Worm (Caenorhabditis elegans) whole organism, young adult: ENCODE measurements around the gene tmem-24.

Experiments
- F23B12.7 ChIP-seq: sonication (generic microtip); optimal IDR thresholded peaks from 2 replicates; lab custom pipeline; 2017; ENCODE audit warnings: missing genetic modification characterization, mild to moderate bottlenecking, missing compliant biosample characterization, antibody characterized with exemption, moderate library complexity; ENCODE audit not compliant: insufficient read depth
- F49E8.2 ChIP-seq: sonication (generic microtip); optimal IDR thresholded peaks from 3 replicates; lab custom pipeline; 2017; ENCODE audit warnings: missing genetic modification characterization, mild to moderate bottlenecking, missing compliant biosample characterization, antibody characterized with exemption, moderate library complexity; ENCODE audit not compliant: insufficient read depth
- athp-1 ChIP-seq: sonication (generic microtip); optimal IDR thresholded peaks from 2 replicates; lab custom pipeline; 2017; ENCODE audit warnings: mild to moderate bottlenecking, missing genetic modification characterization, missing compliant biosample characterization
- efl-1 ChIP-seq: fragments of 150-350 bp; optimal IDR thresholded peaks from 2 replicates; lab custom pipeline; 2014; ENCODE audit warnings: missing biosample characterization, missing genetic modification reagents, missing genetic modification characterization
- lin-35 ChIP-seq, 3 experiments: fragments of 150-350 bp in 2 of 3; sonication (generic microtip) in 1 of 3; optimal IDR thresholded peaks; 2 replicates each; lab custom pipeline; 2014 to 2018; ENCODE audit warnings: missing biosample characterization in 3 of 3, missing genetic modification characterization in 3 of 3, missing genetic modification reagents in 3 of 3
- mes-4 ChIP-seq: sonication (generic microtip); optimal IDR thresholded peaks from 2 replicates; lab custom pipeline; 2016; ENCODE audit warnings: missing genotype, missing genetic modification characterization, missing compliant biosample characterization
- nfya-1 ChIP-seq: sonication (generic microtip); optimal IDR thresholded peaks from 2 replicates; lab custom pipeline; 2017; ENCODE audit warnings: antibody characterized with exemption, missing compliant biosample characterization, missing genetic modification characterization, borderline replicate concordance; ENCODE audit not compliant: insufficient read depth
- nfyb-1 ChIP-seq: fragments of 200-800 bp; sonication (Bioruptor generic); IDR thresholded peaks from 2 replicates; pipeline ENCODE4 v1.3.6; 2022; ENCODE audit warnings: missing genetic modification reagents, missing genetic modification characterization, missing compliant biosample characterization
- pha-4 ChIP-seq: fragments of 150-350 bp; sonication (generic microtip); optimal IDR thresholded peaks from 2 replicates; lab custom pipeline; 2014; ENCODE audit warnings: missing biosample characterization, missing genetic modification reagents, missing genetic modification characterization
- snpc-4 ChIP-seq, 5 experiments: fragments of 150-350 bp in 1 of 5; sonication (generic microtip) in 4 of 5; optimal IDR thresholded peaks; 2 replicates each; lab custom pipeline; 2014 to 2018; ENCODE audit warnings: missing genetic modification characterization in 5 of 5, missing biosample characterization in 3 of 5, antibody characterized with exemption in 2 of 5, mild to moderate bottlenecking in 2 of 5, missing compliant biosample characterization in 2 of 5, missing genotype in 2 of 5, moderate library complexity in 2 of 5, missing genetic modification reagents in 1 of 5

ce11 chrX:3673584-3674108 lies 28.9 kb upstream of the tmem-24 start, which contains the start of gene ceh-63:
- TF ChIP-seq nfya-1 (tag; lab: Kevin White, UChicago) (no peak), snpc-4 (GFP tag; optimal IDR thresholded peaks at IDR 0.05; lab: Kevin White, UChicago) (no peak), snpc-4 (tag; optimal IDR thresholded peaks at IDR 0.05; lab: Kevin White, UChicago) (no peak), athp-1 (tag; lab: Kevin White, UChicago) (no peak), pha-4 (tag; lab: Kevin White, UChicago) (no peak), nfyb-1 (no peak), mes-4 (tag; lab: Kevin White, UChicago) (no peak), lin-35 (GFP tag; optimal IDR thresholded peaks at IDR 0.05; lab: Kevin White, UChicago) (no peak), F49E8.2 (no peak), F23B12.7 (tag; lab: Kevin White, UChicago) (no peak), efl-1 (GFP tag; lab: Kevin White, UChicago) (no peak)
